Fruit fly (Drosophila melanogaster) whole organism, embryonic: Measurements from ENCODE around the gene CG9270.
A peak's percentile ranks its signal among the peaks of the same experiment; 100 is the strongest.

Experiments
- Abd-B ChIP-seq: fragments of 200-800 bp; sonication (Bioruptor generic); optimal IDR thresholded peaks from 2 replicates; lab custom pipeline; 2018; ENCODE audit warnings: missing biosample characterization, mild to moderate bottlenecking, missing genetic modification characterization, moderate library complexity
- BtbVII ChIP-seq: fragments of 200-800 bp; sonication (Bioruptor generic); optimal IDR thresholded peaks from 3 replicates; lab custom pipeline; 2017; ENCODE audit warnings: missing biosample characterization, mild to moderate bottlenecking, missing genetic modification characterization
- CG11504 ChIP-seq: fragments of 200-800 bp; sonication (Bioruptor generic); optimal IDR thresholded peaks from 3 replicates; lab custom pipeline; 2019; ENCODE audit warnings: missing biosample characterization, mild to moderate bottlenecking, missing genetic modification characterization, moderate library complexity
- CG12391 ChIP-seq: fragments of 200-800 bp; sonication (Bioruptor generic); optimal IDR thresholded peaks from 3 replicates; lab custom pipeline; 2018; ENCODE audit warnings: missing biosample characterization, mild to moderate bottlenecking, missing genetic modification characterization, moderate library complexity
- CG14710 ChIP-seq: fragments of 200-800 bp; sonication (Bioruptor generic); optimal IDR thresholded peaks from 3 replicates; lab custom pipeline; 2019; ENCODE audit warnings: missing biosample characterization, mild to moderate bottlenecking, missing genetic modification characterization, moderate library complexity
- CG15011 ChIP-seq: fragments of 200-800 bp; sonication (Bioruptor generic); optimal IDR thresholded peaks from 3 replicates; lab custom pipeline; 2018; ENCODE audit warnings: missing biosample characterization, mild to moderate bottlenecking, missing genetic modification characterization
- CG15479 ChIP-seq: fragments of 200-800 bp; sonication (Bioruptor generic); optimal IDR thresholded peaks from 3 replicates; lab custom pipeline; 2019; ENCODE audit warnings: missing biosample characterization, mild to moderate bottlenecking, missing genetic modification characterization, moderate library complexity
- CG15696 ChIP-seq: fragments of 200-800 bp; sonication (Bioruptor generic); optimal IDR thresholded peaks from 2 replicates; lab custom pipeline; 2019; ENCODE audit warnings: missing biosample characterization, mild to moderate bottlenecking, missing genetic modification characterization, moderate library complexity
- CG32767 ChIP-seq: fragments of 200-800 bp; sonication (Bioruptor generic); IDR thresholded peaks from 2 replicates; pipeline ENCODE4 v1.3.6; 2022; ENCODE audit warnings: missing biosample characterization, missing genetic modification characterization
- CG3281 ChIP-seq: fragments of 200-800 bp; sonication (Bioruptor generic); optimal IDR thresholded peaks from 3 replicates; lab custom pipeline; 2017; ENCODE audit warnings: missing biosample characterization, mild to moderate bottlenecking, missing genetic modification characterization
- CG5245 ChIP-seq: fragments of 200-800 bp; sonication (Bioruptor generic); optimal IDR thresholded peaks from 3 replicates; lab custom pipeline; 2016; ENCODE audit warnings: missing biosample characterization, missing genetic modification characterization
- CG6813 ChIP-seq: fragments of 200-800 bp; sonication (Bioruptor generic); optimal IDR thresholded peaks from 2 replicates; lab custom pipeline; 2017; ENCODE audit warnings: missing biosample characterization, missing genetic modification characterization, mild to moderate bottlenecking, moderate library complexity, missing genetic modification reagents
- CG9817 ChIP-seq: fragments of 200-800 bp; sonication (Bioruptor generic); optimal IDR thresholded peaks from 2 replicates; lab custom pipeline; 2018; ENCODE audit warnings: missing biosample characterization, mild to moderate bottlenecking, missing genetic modification characterization, moderate library complexity
- Doc2 ChIP-seq: fragments of 200-800 bp; sonication (Bioruptor generic); IDR thresholded peaks from 2 replicates; pipeline ENCODE4 v1.3.6; 2022; ENCODE audit warnings: missing biosample characterization, missing genetic modification characterization
- Doc3 ChIP-seq: fragments of 200-800 bp; sonication (Bioruptor generic); IDR thresholded peaks from 3 replicates; pipeline ENCODE4 v1.3.6; 2022; ENCODE audit warnings: missing biosample characterization, missing genetic modification characterization; ENCODE audit not compliant: partially characterized antibody
- Fer1 ChIP-seq: fragments of 200-800 bp; sonication (Bioruptor generic); optimal IDR thresholded peaks from 2 replicates; lab custom pipeline; 2017; ENCODE audit warnings: missing biosample characterization, mild to moderate bottlenecking, missing genetic modification characterization
- Gsc ChIP-seq: fragments of 200-800 bp; sonication (Bioruptor generic); IDR thresholded peaks from 2 replicates; pipeline ENCODE4 v1.3.6; 2022; ENCODE audit warnings: missing biosample characterization, missing genetic modification characterization
- H15 ChIP-seq: fragments of 200-800 bp; sonication (Bioruptor generic); IDR thresholded peaks from 3 replicates; pipeline ENCODE4 v1.3.6; 2022; ENCODE audit warnings: missing biosample characterization, missing genetic modification characterization
- Hr78 ChIP-seq, 2 experiments: fragments of 200-800 bp in 1 of 2; fragments of >200 bp in 1 of 2; sonication (Bioruptor generic) in 1 of 2; optimal IDR thresholded peaks; 2 replicates each; lab custom pipeline; 2017 to 2019; ENCODE audit warnings: missing biosample characterization in 2 of 2, missing genetic modification characterization in 2 of 2, mild to moderate bottlenecking in 1 of 2, moderate library complexity in 1 of 2
- Hsf ChIP-seq: fragments of 200-800 bp; sonication (Bioruptor generic); optimal IDR thresholded peaks from 3 replicates; lab custom pipeline; 2016; ENCODE audit warnings: missing biosample characterization, missing genetic modification characterization
- Med ChIP-seq: fragments of 200-800 bp; sonication (Bioruptor generic); peaks from one replicate; lab custom pipeline; 2016; ENCODE audit warnings: missing biosample characterization, missing genetic modification characterization, mild to moderate bottlenecking, inconsistent platforms, moderate library complexity
- NfI ChIP-seq: fragments of 200-800 bp; sonication (Bioruptor generic); optimal IDR thresholded peaks from 3 replicates; lab custom pipeline; 2018; ENCODE audit warnings: missing biosample characterization, mild to moderate bottlenecking, missing genetic modification characterization, moderate library complexity
- Pdp1 ChIP-seq, 2 experiments: fragments of 200-800 bp; sonication (Bioruptor generic); optimal IDR thresholded peaks; 3 replicates each; lab custom pipeline; 2016; ENCODE audit warnings: missing biosample characterization in 2 of 2, missing genetic modification characterization in 2 of 2, mild to moderate bottlenecking in 1 of 2, moderate library complexity in 1 of 2
- al ChIP-seq: fragments of 200-800 bp; sonication (Bioruptor generic); IDR thresholded peaks from 2 replicates; pipeline ENCODE4 v1.3.6; 2022; ENCODE audit warnings: missing biosample characterization, missing genetic modification characterization
- bigmax ChIP-seq: fragments of 200-800 bp; sonication (Bioruptor generic); optimal IDR thresholded peaks from 2 replicates; lab custom pipeline; 2018; ENCODE audit warnings: missing biosample characterization, mild to moderate bottlenecking, missing genetic modification characterization
- chinmo ChIP-seq: fragments of 200-800 bp; sonication (Bioruptor generic); IDR thresholded peaks from 4 replicates; pipeline ENCODE4 v1.3.6; 2022; ENCODE audit warnings: missing biosample characterization, missing genetic modification characterization; ENCODE audit not compliant: partially characterized antibody
- chn ChIP-seq: fragments of 200-800 bp; sonication (Bioruptor generic); optimal IDR thresholded peaks from 2 replicates; lab custom pipeline; 2016; ENCODE audit warnings: missing biosample characterization, missing genetic modification characterization
- danr ChIP-seq: fragments of 200-800 bp; sonication (Bioruptor generic); IDR thresholded peaks from 2 replicates; pipeline ENCODE4 v1.3.6; 2022; ENCODE audit warnings: missing biosample characterization, missing genetic modification characterization
- dm ChIP-seq: fragments of 200-800 bp; sonication (Bioruptor generic); optimal IDR thresholded peaks from 3 replicates; lab custom pipeline; 2016; ENCODE audit warnings: missing biosample characterization, missing genetic modification characterization
- dmrt11E ChIP-seq: fragments of 200-800 bp; sonication (Bioruptor generic); optimal IDR thresholded peaks from 3 replicates; lab custom pipeline; 2018; ENCODE audit warnings: missing biosample characterization, mild to moderate bottlenecking, missing genetic modification characterization, moderate library complexity
- emc ChIP-seq: fragments of 200-800 bp; sonication (Bioruptor generic); optimal IDR thresholded peaks from 2 replicates; lab custom pipeline; 2016; ENCODE audit warnings: missing biosample characterization, missing genetic modification characterization
- grau ChIP-seq: fragments of 200-800 bp; optimal IDR thresholded peaks from 3 replicates; lab custom pipeline; 2019; ENCODE audit warnings: missing biosample characterization, mild to moderate bottlenecking, missing genetic modification characterization, moderate library complexity
- kah ChIP-seq: fragments of 200-800 bp; sonication (Bioruptor generic); optimal IDR thresholded peaks from 2 replicates; lab custom pipeline; 2018; ENCODE audit warnings: missing biosample characterization, mild to moderate bottlenecking, missing genetic modification characterization
- otp ChIP-seq: fragments of 200-800 bp; sonication (Bioruptor generic); IDR thresholded peaks from 3 replicates; pipeline ENCODE4, ENCODE4 v1.3.6; 2022; ENCODE audit warnings: missing biosample characterization, missing genetic modification characterization
- rib ChIP-seq: fragments of 200-800 bp; sonication (Bioruptor generic); IDR thresholded peaks from 2 replicates; pipeline ENCODE4 v1.3.6; 2022; ENCODE audit warnings: missing biosample characterization, missing genetic modification characterization
- salm ChIP-seq: fragments of 200-800 bp; sonication (Bioruptor generic); optimal IDR thresholded peaks from 2 replicates; lab custom pipeline; 2018; ENCODE audit warnings: missing biosample characterization, mild to moderate bottlenecking, missing genetic modification characterization
- sd ChIP-seq: fragments of 200-800 bp; sonication (Bioruptor generic); optimal IDR thresholded peaks from 3 replicates; lab custom pipeline; 2018; ENCODE audit warnings: missing biosample characterization, mild to moderate bottlenecking, missing genetic modification characterization, moderate library complexity
- sim ChIP-seq: fragments of 200-800 bp; sonication (Bioruptor generic); IDR thresholded peaks from 2 replicates; pipeline ENCODE4 v1.3.6; 2022; ENCODE audit warnings: missing biosample characterization, missing genetic modification characterization
- sisA ChIP-seq: fragments of 200-800 bp; sonication (Bioruptor generic); IDR thresholded peaks from 2 replicates; pipeline ENCODE4 v1.3.6; 2022; ENCODE audit warnings: missing biosample characterization, missing genetic modification characterization
- sqz ChIP-seq: fragments of 200-800 bp; sonication (Bioruptor generic); optimal IDR thresholded peaks from 3 replicates; lab custom pipeline; 2018; ENCODE audit warnings: missing biosample characterization, mild to moderate bottlenecking, missing genetic modification characterization
- vfl ChIP-seq: fragments of 200-800 bp; sonication (Bioruptor generic); optimal IDR thresholded peaks from 2 replicates; lab custom pipeline; 2016; ENCODE audit warnings: missing biosample characterization, missing genetic modification characterization
- zen ChIP-seq: fragments of 200-800 bp; sonication (Bioruptor generic); optimal IDR thresholded peaks from 3 replicates; lab custom pipeline; 2018; ENCODE audit warnings: missing biosample characterization, mild to moderate bottlenecking, missing genetic modification characterization, moderate library complexity

CG9270 gene

DNA sequence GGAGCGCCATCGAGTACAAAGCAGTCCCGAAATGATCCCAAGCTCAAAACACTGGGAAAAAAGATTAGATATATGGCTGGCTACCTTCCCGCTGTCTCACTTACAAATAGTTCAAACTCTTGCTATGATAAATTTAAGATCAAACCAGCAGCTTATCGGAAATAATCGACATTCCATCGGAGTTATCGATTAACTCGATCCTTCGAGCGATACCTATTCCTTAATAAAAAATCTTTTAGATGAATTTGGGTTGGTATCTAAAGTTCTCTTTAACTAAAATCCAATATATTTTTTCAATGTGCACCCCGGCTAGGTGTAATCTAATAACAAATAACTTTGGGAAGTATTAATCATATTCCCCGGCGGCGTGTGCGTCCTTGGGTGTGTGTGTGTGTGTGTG lies 48.3 kb upstream of the CG9270 start (continued):
- TF ChIP-seq BtbVII (GFP tag; lab: Kevin White, UChicago) (no peak), CG32767 (no peak), Doc2 (GFP tag; lab: Robert Waterston, UW) (no peak), CG5245 (no peak), Gsc (GFP tag; lab: Robert Waterston, UW) (no peak), CG6813 (no peak), Doc3 (no peak), dm (GFP tag; lab: Kevin White, UChicago) (no peak), Med (peak; percentile 37), H15 (GFP tag; lab: Robert Waterston, UW) (no peak), CG11504 (tag; lab: Kevin White, UChicago) (peak; percentile 52), al (GFP tag; lab: Robert Waterston, UW) (no peak), otp (GFP tag; lab: Robert Waterston, UW) (no peak), zen (tag; lab: Kevin White, UChicago) (no peak), CG15479 (no peak), CG9817 (tag; lab: Kevin White, UChicago) (no peak), dmrt11E (tag; lab: Kevin White, UChicago) (peak; percentile 1), grau (tag; lab: Kevin White, UChicago) (peak; percentile 3), CG12391 (peak; percentile 19)

- TF ChIP-seq Hr78 (GFP tag; optimal IDR thresholded peaks at IDR 0.05; lab: Kevin White, UChicago): peak in 1 of 2 experiments; percentile 70
- TF ChIP-seq kah: peak; percentile 35
- no peak for TF ChIP-seq CG14710
- no peak for TF ChIP-seq emc (GFP tag; lab: Kevin White, UChicago)
- peak; percentile 22 for TF ChIP-seq salm (tag; lab: Kevin White, UChicago)
- no peak for TF ChIP-seq danr (GFP tag; lab: Robert Waterston, UW)
- TF ChIP-seq vfl: no peak
- TF ChIP-seq Hsf (GFP tag; lab: Kevin White, UChicago): no peak
- no peak for TF ChIP-seq CG15696 (tag; lab: Kevin White, UChicago)
- peak in 1 of 2 experiments; percentile 61 for TF ChIP-seq Pdp1 (GFP tag; optimal IDR thresholded peaks at IDR 0.05; lab: Kevin White, UChicago)
- no peak for TF ChIP-seq bigmax
- no peak for TF ChIP-seq sim (GFP tag; lab: Robert Waterston, UW)
- TF ChIP-seq Abd-B (GFP tag; lab: Kevin White, UChicago): no peak
- TF ChIP-seq NfI (GFP tag; lab: Kevin White, UChicago): no peak
- TF ChIP-seq CG3281 (GFP tag; lab: Kevin White, UChicago): no peak
- TF ChIP-seq rib (GFP tag; lab: Robert Waterston, UW): no peak
- no peak for TF ChIP-seq CG15011 (GFP tag; lab: Kevin White, UChicago)
- TF ChIP-seq sd (tag; lab: Kevin White, UChicago): peak; percentile 40
- peak; percentile 72; the same call in 1 of the 4 replicates for TF ChIP-seq chinmo (GFP tag; lab: Robert Waterston, UW)
- no peak for TF ChIP-seq chn
- TF ChIP-seq sisA: no peak
- TF ChIP-seq sqz (GFP tag; lab: Kevin White, UChicago): peak; percentile 23
- TF ChIP-seq Fer1 (GFP tag; lab: Kevin White, UChicago): no peak
Measured at dm6 chr2L:20975594-20975993, 41.7 kb upstream of the CG9270 start.
